Fruit fly (Drosophila melanogaster) whole organism, prepupa: ENCODE data around the gene tst.

Experiments used
- CG11294 ChIP-seq: fragments of 200-800 bp; sonication (Bioruptor generic); IDR thresholded peaks from 2 replicates; pipeline ENCODE4 v1.3.6; 2022; ENCODE audit warnings: missing biosample characterization, missing genetic modification characterization
- Hr38 ChIP-seq: sonication (Bioruptor generic); optimal IDR thresholded peaks from 2 replicates; lab custom pipeline; 2016; ENCODE audit warnings: missing biosample characterization, missing genetic modification characterization
- vri ChIP-seq: fragments of 200-800 bp; sonication (Bioruptor generic); optimal IDR thresholded peaks from 3 replicates; lab custom pipeline; 2016; ENCODE audit warnings: missing biosample characterization, mild to moderate bottlenecking, missing genetic modification characterization

DNA sequence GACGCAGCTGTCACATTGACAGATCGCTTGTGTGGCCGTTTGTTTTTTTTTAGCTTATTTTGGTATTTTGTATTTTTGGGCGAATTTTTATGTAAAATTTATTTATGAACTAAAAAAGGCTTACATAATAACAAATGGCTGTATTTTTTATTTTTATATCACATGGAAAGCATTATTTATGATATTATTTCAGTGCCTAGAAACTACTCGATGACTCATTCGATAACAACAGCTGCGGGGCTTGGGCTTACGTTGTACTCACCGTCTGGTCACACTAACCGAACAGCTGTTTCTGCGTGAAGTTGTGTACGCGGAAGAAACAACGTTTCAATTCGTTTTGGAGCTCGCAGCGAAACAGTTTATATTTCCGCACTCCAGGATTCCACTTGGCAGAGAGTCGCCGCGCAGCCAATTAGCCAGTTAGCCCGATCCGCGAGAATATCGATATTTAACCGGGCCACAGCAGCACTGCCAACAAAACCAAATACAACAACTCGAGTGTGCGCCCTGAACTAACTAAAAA lies 39.6 kb downstream of the tst start, which contains the start of the genes Hmgcr and Rpn9:
- no peak for TF ChIP-seq CG11294 (GFP tag; lab: Robert Waterston, UW)
- TF ChIP-seq Hr38 (GFP tag; lab: Kevin White, UChicago): no peak
- TF ChIP-seq vri (GFP tag; lab: Kevin White, UChicago): peak; percentile 48
